Worm (Caenorhabditis elegans): Measurements from ENCODE around the gene C14C6.2.

Gene C14C6.2

DNA sequence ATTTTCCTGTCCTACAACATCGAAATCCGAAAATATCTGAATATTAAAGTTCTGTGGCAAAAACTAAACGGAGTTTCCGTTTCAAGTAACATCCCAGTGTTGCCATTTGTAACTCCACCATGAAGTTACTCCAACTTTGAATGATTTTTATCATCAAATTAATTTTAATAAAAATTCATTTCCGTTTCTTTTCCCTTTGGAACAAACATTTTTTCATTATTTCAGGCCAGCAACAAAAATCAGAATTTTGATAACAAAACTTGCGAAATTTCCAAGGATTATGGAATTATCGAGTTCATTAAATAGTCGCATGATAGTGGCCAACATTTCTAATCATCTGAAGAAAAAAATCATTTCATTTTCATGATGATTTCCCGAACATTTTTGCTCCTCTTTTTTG, at the start of gene C14C6.2:
Gene C14C6.2, plus strand, starts transcription at position 301 of the 400 bp plus-strand sequence.
- no peak for TF ChIP-seq M03D4.4 (tag; optimal IDR thresholded peaks at IDR 0.05)
- no peak for TF ChIP-seq unc-120 (tag; optimal IDR thresholded peaks at IDR 0.05; ENCODE audit: poor library complexity, severe bottlenecking)
- TF ChIP-seq unc-39 (tag; optimal IDR thresholded peaks at IDR 0.05): no peak
- no peak for TF ChIP-seq nhr-76 (tag; optimal IDR thresholded peaks at IDR 0.05)
- no peak for TF ChIP-seq unc-62 (GFP tag; optimal IDR thresholded peaks at IDR 0.05)
- no peak for TF ChIP-seq cnd-1 (tag; optimal IDR thresholded peaks at IDR 0.05)
- no peak for TF ChIP-seq nhr-237 (tag; optimal IDR thresholded peaks at IDR 0.05)
- TF ChIP-seq ham-2 (GFP tag; optimal IDR thresholded peaks at IDR 0.05): no peak
- no peak for TF ChIP-seq drap-1 (GFP tag; optimal IDR thresholded peaks at IDR 0.05)
- TF ChIP-seq blmp-1 (tag; optimal IDR thresholded peaks at IDR 0.05): no peak
- TF ChIP-seq ceh-39 (tag; optimal IDR thresholded peaks at IDR 0.05): no peak
- TF ChIP-seq mls-2 (tag; optimal IDR thresholded peaks at IDR 0.05): no peak
- no peak for TF ChIP-seq nhr-12 (tag; optimal IDR thresholded peaks at IDR 0.05)

ce11 chrV:519445-519844, 43.5 kb upstream of the C14C6.2 start, which contains the start of gene nhr-210:
TSS of gene nhr-210 (minus strand) at chrV:519545.
- TF ChIP-seq nhr-12 (tag; optimal IDR thresholded peaks at IDR 0.05): no peak
- TF ChIP-seq bed-3 (GFP tag; optimal IDR thresholded peaks at IDR 0.05): no peak
- TF ChIP-seq ces-1 (GFP tag; optimal IDR thresholded peaks at IDR 0.05): no peak
- TF ChIP-seq ztf-11 (tag; optimal IDR thresholded peaks at IDR 0.05): no peak
- no peak for TF ChIP-seq lin-32 (GFP tag; optimal IDR thresholded peaks at IDR 0.05)
- no peak for TF ChIP-seq elt-3 (tag; optimal IDR thresholded peaks at IDR 0.05)
- TF ChIP-seq sptf-1 (tag; optimal IDR thresholded peaks at IDR 0.05): no peak
- no peak for TF ChIP-seq blmp-1 (tag; optimal IDR thresholded peaks at IDR 0.05)
- no peak for TF ChIP-seq flh-1 (GFP tag; optimal IDR thresholded peaks at IDR 0.05)
- TF ChIP-seq unc-120 (tag; optimal IDR thresholded peaks at IDR 0.05; ENCODE audit: poor library complexity, severe bottlenecking): no peak
- no peak for TF ChIP-seq lin-13 (tag; optimal IDR thresholded peaks at IDR 0.05)
- no peak for TF ChIP-seq zip-8 (tag; optimal IDR thresholded peaks at IDR 0.05)
- no peak for TF ChIP-seq nhr-237 (tag; optimal IDR thresholded peaks at IDR 0.05)
- TF ChIP-seq pha-4 (tag; optimal IDR thresholded peaks at IDR 0.05): no peak
- no peak for TF ChIP-seq nhr-28 (tag; optimal IDR thresholded peaks at IDR 0.05)
- TF ChIP-seq unc-39 (tag; optimal IDR thresholded peaks at IDR 0.05): no peak
- no peak for TF ChIP-seq mab-5 (tag; optimal IDR thresholded peaks at IDR 0.05)

- no peak for TF ChIP-seq unc-39 (tag; optimal IDR thresholded peaks at IDR 0.05)
- no peak for TF ChIP-seq drap-1 (GFP tag; optimal IDR thresholded peaks at IDR 0.05)
- no peak for TF ChIP-seq pha-4 (tag; optimal IDR thresholded peaks at IDR 0.05)
- TF ChIP-seq cnd-1 (tag; optimal IDR thresholded peaks at IDR 0.05): no peak
- no peak for TF ChIP-seq ham-2 (GFP tag; optimal IDR thresholded peaks at IDR 0.05)
- no peak for TF ChIP-seq ztf-11 (tag; optimal IDR thresholded peaks at IDR 0.05)
- TF ChIP-seq M03D4.4 (tag; optimal IDR thresholded peaks at IDR 0.05): no peak
- no peak for TF ChIP-seq bed-3 (GFP tag; optimal IDR thresholded peaks at IDR 0.05)
- TF ChIP-seq nhr-12 (tag; optimal IDR thresholded peaks at IDR 0.05): no peak
- TF ChIP-seq snpc-4 (tag; optimal IDR thresholded peaks at IDR 0.05): no peak
- TF ChIP-seq hlh-1 (tag; optimal IDR thresholded peaks at IDR 0.05): no peak
- no peak for TF ChIP-seq elt-1 (tag; optimal IDR thresholded peaks at IDR 0.05; ENCODE audit: borderline replicate concordance, insufficient read depth)
- no peak for TF ChIP-seq mls-2 (tag; optimal IDR thresholded peaks at IDR 0.05)
- TF ChIP-seq nhr-237 (tag; optimal IDR thresholded peaks at IDR 0.05): no peak
- no peak for TF ChIP-seq nhr-2 (tag; optimal IDR thresholded peaks at IDR 0.05)
These were observed 41.4 kb upstream of the C14C6.2 start, which contains the start of gene srw-107 for ce11 chrV:521517-521916. TSS of gene srw-107 (minus strand) at chrV:521617.

ce11 chrV:524058-524457, 38.9 kb upstream of the C14C6.2 start, which contains the start of gene lipl-3:
TSS of gene lipl-3 (minus strand) at chrV:524218.
- no peak for TF ChIP-seq sem-2 (GFP tag; optimal IDR thresholded peaks at IDR 0.05)
- TF ChIP-seq lsy-2 (tag; optimal IDR thresholded peaks at IDR 0.05): no peak
- TF ChIP-seq blmp-1 (tag; optimal IDR thresholded peaks at IDR 0.05): no peak
- no peak for TF ChIP-seq nhr-12 (tag; optimal IDR thresholded peaks at IDR 0.05)
- TF ChIP-seq lin-13 (tag; optimal IDR thresholded peaks at IDR 0.05): no peak
- TF ChIP-seq lin-32 (GFP tag; optimal IDR thresholded peaks at IDR 0.05): no peak
- TF ChIP-seq nhr-237 (tag; optimal IDR thresholded peaks at IDR 0.05): no peak
- no peak for TF ChIP-seq mab-5 (tag; optimal IDR thresholded peaks at IDR 0.05)
- no peak for TF ChIP-seq unc-39 (tag; optimal IDR thresholded peaks at IDR 0.05)

ce11 chrV:525040-525439, 37.9 kb upstream of the C14C6.2 start, which contains the start of gene R11G11.16:
TSS of gene R11G11.16 (minus strand) at chrV:525140.
- no peak for TF ChIP-seq unc-39 (tag; optimal IDR thresholded peaks at IDR 0.05)
- TF ChIP-seq pha-4 (tag; optimal IDR thresholded peaks at IDR 0.05): no peak
- no peak for TF ChIP-seq nhr-28 (tag; optimal IDR thresholded peaks at IDR 0.05)
- TF ChIP-seq nhr-12 (tag; optimal IDR thresholded peaks at IDR 0.05): no peak
- no peak for TF ChIP-seq lin-13 (tag; optimal IDR thresholded peaks at IDR 0.05)
- no peak for TF ChIP-seq cnd-1 (tag; optimal IDR thresholded peaks at IDR 0.05)
- TF ChIP-seq flh-1 (GFP tag; optimal IDR thresholded peaks at IDR 0.05): no peak
- TF ChIP-seq nhr-76 (tag; optimal IDR thresholded peaks at IDR 0.05): no peak
- TF ChIP-seq ceh-83 (GFP tag; optimal IDR thresholded peaks at IDR 0.05): no peak

Measured in whole organism, mixed stage, embryonic.